Worm (Caenorhabditis elegans) whole organism, early embryonic: Measurements from ENCODE around the gene cdc-25.4.

Experiments
- B0310.2 ChIP-seq: sonication (generic microtip); optimal IDR thresholded peaks from 2 replicates; lab custom pipeline; 2016; ENCODE audit warnings: mild to moderate bottlenecking, missing genetic modification characterization, missing compliant biosample characterization
- aly-1 ChIP-seq: sonication (generic microtip); optimal IDR thresholded peaks from 2 replicates; lab custom pipeline; 2016; ENCODE audit warnings: missing genetic modification characterization, missing compliant biosample characterization
- ama-1 ChIP-seq: fragments of 150-350 bp; optimal IDR thresholded peaks from 2 replicates; lab custom pipeline; 2014
- ceh-13 ChIP-seq: fragments of 200-800 bp; sonication (Bioruptor generic); optimal IDR thresholded peaks from 2 replicates; lab custom pipeline; 2018; ENCODE audit warnings: mild to moderate bottlenecking, missing genetic modification characterization, missing compliant biosample characterization
- ets-7 ChIP-seq: sonication (generic microtip); optimal IDR thresholded peaks from 2 replicates; lab custom pipeline; 2016; ENCODE audit warnings: missing genotype, missing genetic modification characterization, missing compliant biosample characterization
- flt-1 ChIP-seq: fragments of 200-800 bp; sonication (Bioruptor generic); IDR thresholded peaks from 2 replicates; pipeline ENCODE4 v1.3.6; 2022; ENCODE audit warnings: missing genetic modification characterization, missing compliant biosample characterization
- hmg-4 ChIP-seq: fragments of 200-800 bp; sonication (Bioruptor generic); optimal IDR thresholded peaks from 2 replicates; lab custom pipeline; 2018; ENCODE audit warnings: mild to moderate bottlenecking, missing genetic modification characterization, missing compliant biosample characterization
- hnd-1 ChIP-seq: sonication (generic microtip); optimal IDR thresholded peaks from 2 replicates; lab custom pipeline; 2016; ENCODE audit warnings: missing genetic modification characterization, missing compliant biosample characterization
- pes-1 ChIP-seq: fragments of 200-800 bp; sonication (Bioruptor generic); IDR thresholded peaks from 2 replicates; pipeline ENCODE4 v1.3.6; 2022; ENCODE audit warnings: missing genetic modification reagents, missing genetic modification characterization, missing compliant biosample characterization
- sea-1 ChIP-seq: fragments of 200-800 bp; sonication (Bioruptor generic); conservative IDR thresholded peaks from 2 replicates; pipeline ENCODE4 v1.3.6; 2022; ENCODE audit warnings: missing genetic modification characterization, missing compliant biosample characterization
- tbx-37 ChIP-seq: fragments of 200-800 bp; sonication (Bioruptor generic); conservative IDR thresholded peaks from 2 replicates; pipeline ENCODE4 v1.3.6; 2022; ENCODE audit warnings: missing genetic modification reagents, missing genetic modification characterization, missing compliant biosample characterization

ce11 chrII:10204428-10205049, 15.3 kb upstream of the cdc-25.4 start:
- TF ChIP-seq ceh-13 (GFP tag; lab: Kevin White, UChicago) (no peak), tbx-37 (no peak), hnd-1 (tag; lab: Kevin White, UChicago) (no peak), B0310.2 (tag; lab: Kevin White, UChicago) (no peak), ama-1 (lab: Kevin White, UChicago) (no peak), hmg-4 (GFP tag; lab: Kevin White, UChicago) (no peak), ets-7 (tag; lab: Kevin White, UChicago) (no peak), aly-1 (tag; lab: Kevin White, UChicago) (no peak), pes-1 (GFP tag; lab: Robert Waterston, UW) (no peak), flt-1 (GFP tag; lab: Robert Waterston, UW) (no peak), sea-1 (GFP tag; lab: Robert Waterston, UW) (no peak)
